Fruit fly (Drosophila melanogaster) whole organism, embryonic: ENCODE data around the gene CG13465.

Experiments
- Abd-B ChIP-seq: fragments of 200-800 bp; sonication (Bioruptor generic); optimal IDR thresholded peaks from 2 replicates; lab custom pipeline; 2018; ENCODE audit warnings: missing biosample characterization, mild to moderate bottlenecking, missing genetic modification characterization, moderate library complexity
- Asciz ChIP-seq: fragments of 200-800 bp; sonication (Bioruptor generic); optimal IDR thresholded peaks from 2 replicates; lab custom pipeline; 2017; ENCODE audit warnings: missing biosample characterization, mild to moderate bottlenecking, missing genetic modification characterization, missing genetic modification reagents
- CG10654 ChIP-seq: fragments of 200-800 bp; sonication (Bioruptor generic); optimal IDR thresholded peaks from 2 replicates; lab custom pipeline; 2016; ENCODE audit warnings: missing biosample characterization, missing genetic modification characterization
- CG3065 ChIP-seq: fragments of 200-800 bp; sonication (Bioruptor generic); optimal IDR thresholded peaks from 2 replicates; lab custom pipeline; 2016; ENCODE audit warnings: missing biosample characterization, missing genetic modification characterization
- CG3838 ChIP-seq: fragments of 200-800 bp; sonication (Bioruptor generic); optimal IDR thresholded peaks from 3 replicates; lab custom pipeline; 2016; ENCODE audit warnings: missing biosample characterization, missing genetic modification characterization
- CG7271 ChIP-seq: fragments of 200-800 bp; sonication (Bioruptor generic); optimal IDR thresholded peaks from 2 replicates; lab custom pipeline; 2018; ENCODE audit warnings: missing biosample characterization, mild to moderate bottlenecking, missing genetic modification characterization, moderate library complexity
- CTCF ChIP-seq: fragments of 200-800 bp; sonication (Bioruptor generic); optimal IDR thresholded peaks from 2 replicates; lab custom pipeline; 2017; ENCODE audit warnings: missing biosample characterization, mild to moderate bottlenecking, missing genetic modification characterization, moderate library complexity
- Lim3 ChIP-seq: fragments of 200-800 bp; sonication (Bioruptor generic); IDR thresholded peaks from 2 replicates; pipeline ENCODE4 v1.3.6; 2022; ENCODE audit warnings: missing biosample characterization, missing genetic modification characterization
- Nf-YA ChIP-seq: fragments of 200-800 bp; sonication (Bioruptor generic); IDR thresholded peaks from 2 replicates; pipeline ENCODE4 v1.3.6; 2022; ENCODE audit warnings: missing biosample characterization, missing genetic modification characterization
- Taf1 ChIP-seq: fragments of 200-800 bp; sonication (Bioruptor generic); IDR thresholded peaks from 2 replicates; pipeline ENCODE4 v1.3.6; 2022; ENCODE audit warnings: missing biosample characterization, missing genetic modification characterization
- h ChIP-seq: fragments of >200 bp; optimal IDR thresholded peaks from 2 replicates; lab custom pipeline; 2017
- knrl ChIP-seq: fragments of 200-800 bp; sonication (Bioruptor generic); IDR thresholded peaks from 3 replicates; pipeline ENCODE4 v1.3.6; 2022; ENCODE audit warnings: missing biosample characterization, missing genetic modification characterization; ENCODE audit not compliant: partially characterized antibody
- ssp ChIP-seq: fragments of 200-800 bp; sonication (Bioruptor generic); IDR thresholded peaks from 2 replicates; pipeline ENCODE4 v1.3.6; 2022; ENCODE audit warnings: missing biosample characterization, missing genetic modification characterization

DNA sequence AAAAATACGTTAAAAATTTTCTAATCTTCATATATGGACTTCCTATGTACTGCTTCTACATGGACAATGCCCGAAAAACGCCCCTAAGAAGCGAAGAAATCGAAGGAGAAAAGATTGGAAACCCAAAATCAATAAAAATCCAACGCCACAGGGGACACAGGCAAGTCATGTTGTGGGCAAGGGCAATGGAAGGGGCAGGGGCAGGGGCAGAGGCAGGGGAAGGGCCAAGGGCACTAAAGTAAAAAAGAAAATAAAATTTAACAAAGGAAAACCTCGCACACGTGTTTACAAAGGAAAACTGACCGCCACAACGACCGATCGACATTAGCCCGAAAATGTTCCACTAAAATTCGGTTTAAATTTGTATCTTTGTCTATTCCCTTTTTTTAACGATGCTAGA lies 18.6 kb upstream of the CG13465 start:
- no peak for TF ChIP-seq Nf-YA (GFP tag; lab: Robert Waterston, UW)
- no peak for TF ChIP-seq CG7271 (tag; lab: Kevin White, UChicago)
- TF ChIP-seq Taf1 = no peak
- TF ChIP-seq ssp (GFP tag; lab: Robert Waterston, UW) = no peak
- no peak for TF ChIP-seq CTCF (GFP tag; lab: Kevin White, UChicago)
- no peak for TF ChIP-seq CG3838 (GFP tag; lab: Kevin White, UChicago)
- TF ChIP-seq CG10654 = no peak
- no peak for TF ChIP-seq Abd-B (GFP tag; lab: Kevin White, UChicago)
- no peak for TF ChIP-seq h (lab: Kevin White, UChicago)
- TF ChIP-seq knrl = no peak
- no peak for TF ChIP-seq CG3065
- TF ChIP-seq Lim3 = no peak
- no peak for TF ChIP-seq Asciz (GFP tag; lab: Kevin White, UChicago)
